Worm (Caenorhabditis elegans): ENCODE results near the gene dpy-20.

- no peak for TF ChIP-seq irx-1 (tag; optimal IDR thresholded peaks at IDR 0.05)
- no peak for TF ChIP-seq fkh-10 (GFP tag; optimal IDR thresholded peaks at IDR 0.05)
- TF ChIP-seq fos-1 (tag; optimal IDR thresholded peaks at IDR 0.05) = no peak
- no peak for TF ChIP-seq unc-130 (tag; optimal IDR thresholded peaks at IDR 0.05)
- no peak for TF ChIP-seq ceh-82 (tag; optimal IDR thresholded peaks at IDR 0.05)
- TF ChIP-seq nhr-19 (GFP tag; conservative IDR thresholded peaks at IDR 0.05) = no peak
- TF ChIP-seq ets-5 (GFP tag; IDR thresholded peaks at IDR 0.05) = no peak
- TF ChIP-seq lsy-2 (tag; optimal IDR thresholded peaks at IDR 0.05) = peak in 1 of 2 experiments; percentile 42
- TF ChIP-seq nhr-85 (tag) = no peak
Observed at ce11 chrIV:11710331-11710730, 9.7 kb upstream of the dpy-20 start.
